Fruit fly (Drosophila melanogaster) whole organism, larva: ENCODE data around the gene CG9953.

Experiments used
- noc ChIP-seq: fragments of 200-800 bp; sonication (Bioruptor generic); optimal IDR thresholded peaks from 3 replicates; lab custom pipeline; 2019; ENCODE audit warnings: missing biosample characterization, mild to moderate bottlenecking, missing genetic modification characterization, moderate library complexity

CG9953 gene

DNA sequence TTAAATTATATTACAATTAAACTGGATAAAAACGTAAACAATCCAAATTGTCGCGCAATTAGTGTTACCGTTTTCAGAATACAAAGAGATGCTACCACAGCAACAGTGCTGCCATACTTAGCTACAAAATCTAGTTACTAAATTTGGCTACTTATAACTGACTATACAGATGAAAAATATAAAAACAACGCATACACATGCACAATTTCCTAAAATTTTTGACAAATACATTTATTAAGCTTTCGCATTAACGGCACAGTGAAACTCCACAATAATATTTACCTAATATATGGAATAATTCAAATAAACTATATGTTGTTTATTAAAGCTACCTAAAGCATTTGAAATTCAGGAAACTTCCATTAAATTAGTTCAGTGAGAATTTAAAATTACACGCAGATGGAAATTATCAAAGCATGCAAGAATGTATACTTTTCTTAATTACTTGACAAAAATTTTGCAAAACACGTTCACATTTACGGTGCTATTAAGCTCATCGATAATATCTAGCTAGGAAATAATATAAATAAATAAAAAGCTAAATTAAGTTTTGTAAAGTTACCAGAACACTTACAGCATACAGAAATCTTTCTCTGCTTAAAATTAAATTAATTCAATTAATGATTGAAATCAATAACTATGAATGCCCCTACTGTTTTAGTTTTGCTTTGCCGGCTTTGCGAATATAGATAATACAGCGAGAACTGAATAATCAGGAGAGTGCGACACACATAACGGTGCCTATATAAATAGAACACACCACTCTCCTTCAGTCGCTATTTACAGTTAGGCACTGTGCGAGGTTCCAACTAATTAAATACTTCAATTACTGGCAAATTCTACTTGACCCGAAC, at the start of gene CG9953, which contains the start of gene Mis12:
Gene CG9953, plus strand, starts transcription at position 698 of the 854 bp plus-strand sequence.
Gene Mis12, minus strand, starts transcription at position 88 of the 854 bp plus-strand sequence.
- peak; percentile 60 for TF ChIP-seq noc (tag; lab: Kevin White, UChicago)

DNA sequence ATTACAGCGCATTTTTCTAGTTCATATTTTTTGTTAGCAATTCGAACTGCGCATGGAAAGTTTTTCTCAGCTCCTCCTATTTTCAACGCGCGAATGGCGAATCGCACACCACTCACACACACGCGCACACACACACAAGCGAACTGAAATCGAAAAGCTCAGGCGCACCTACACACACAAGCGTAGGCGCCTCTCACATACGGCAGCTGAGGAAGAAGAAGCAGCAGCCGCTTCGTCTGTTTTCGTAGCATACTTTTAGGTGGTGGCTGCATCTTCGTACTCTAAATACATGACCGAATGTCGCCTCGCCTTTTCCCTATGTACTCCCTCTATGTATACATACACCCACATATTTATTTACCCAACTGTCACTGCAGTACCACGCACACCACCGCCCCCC, 43.6 kb upstream of the CG9953 start:
- no peak for TF ChIP-seq noc (tag; lab: Kevin White, UChicago)

DNA sequence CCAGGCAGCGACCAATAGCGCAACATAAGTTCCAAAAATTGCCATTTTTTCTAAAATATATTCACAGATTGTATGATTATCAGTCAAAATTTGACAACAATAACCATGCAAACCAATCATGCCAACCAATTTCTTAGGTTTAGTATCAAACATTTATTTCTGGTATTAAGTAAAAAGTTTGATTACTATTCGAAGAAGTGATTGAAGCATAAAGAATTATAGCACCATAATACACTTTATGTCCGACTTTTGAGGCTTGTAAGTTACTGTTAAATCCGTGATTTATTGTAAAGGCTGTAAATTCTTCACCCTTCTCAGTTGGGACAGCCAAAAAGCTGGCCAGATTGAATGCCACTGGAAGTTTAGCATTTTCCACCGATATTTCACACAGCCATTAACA, 37.6 kb upstream of the CG9953 start, which contains the start of gene CG45413:
Gene CG45413, minus strand, starts transcription at position 101 of the 400 bp plus-strand sequence.
- no peak for TF ChIP-seq noc (tag; lab: Kevin White, UChicago)

DNA sequence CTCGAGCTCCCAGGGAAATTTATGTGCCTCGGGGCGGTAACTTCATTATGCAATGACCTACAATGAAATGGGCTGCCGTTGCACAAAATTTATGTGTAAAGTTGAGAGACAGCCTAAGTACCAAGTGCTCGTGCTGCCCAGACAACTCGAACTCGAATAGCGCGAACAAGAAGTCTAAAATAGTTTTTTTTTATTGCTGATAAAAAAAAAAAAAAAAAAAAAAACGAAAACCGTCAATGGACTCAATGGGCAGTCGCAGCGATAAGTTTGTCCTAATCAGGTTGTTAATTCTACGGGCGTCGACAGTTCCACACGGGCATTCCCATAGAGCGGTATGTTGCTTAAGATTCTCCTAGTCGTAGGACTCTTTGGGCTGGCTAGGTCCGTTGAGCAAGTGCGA, 36.8 kb upstream of the CG9953 start, which contains the start of gene CG14820:
Gene CG14820, plus strand, starts transcription at position 301 of the 400 bp plus-strand sequence.
- TF ChIP-seq noc (tag; lab: Kevin White, UChicago): no peak

DNA sequence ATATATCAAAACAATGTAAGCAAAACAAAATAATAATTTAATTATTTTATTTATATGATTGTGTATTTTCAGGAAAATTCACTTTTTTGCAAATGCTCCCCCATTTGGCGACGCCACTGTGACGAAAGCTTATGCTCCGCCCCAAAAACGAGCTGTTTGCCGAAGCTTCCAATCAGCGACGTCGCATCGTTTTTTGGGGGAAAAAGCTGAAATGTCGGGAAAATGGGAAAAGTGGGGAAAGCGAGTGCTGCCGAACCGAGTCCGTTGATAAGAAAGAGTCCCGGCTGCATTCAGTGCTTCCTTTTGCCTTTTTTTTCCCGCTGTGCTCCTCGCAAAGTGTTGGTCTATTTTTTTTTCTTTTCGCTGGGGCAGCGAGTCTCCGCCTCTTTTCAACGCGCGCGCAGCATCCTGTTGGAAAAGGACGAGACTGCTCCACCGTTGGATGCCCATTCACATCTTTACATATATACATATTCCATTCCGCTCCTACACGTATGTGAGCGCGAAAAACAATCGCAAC, 34.6 kb upstream of the CG9953 start:
- TF ChIP-seq noc (tag; lab: Kevin White, UChicago): no peak

DNA sequence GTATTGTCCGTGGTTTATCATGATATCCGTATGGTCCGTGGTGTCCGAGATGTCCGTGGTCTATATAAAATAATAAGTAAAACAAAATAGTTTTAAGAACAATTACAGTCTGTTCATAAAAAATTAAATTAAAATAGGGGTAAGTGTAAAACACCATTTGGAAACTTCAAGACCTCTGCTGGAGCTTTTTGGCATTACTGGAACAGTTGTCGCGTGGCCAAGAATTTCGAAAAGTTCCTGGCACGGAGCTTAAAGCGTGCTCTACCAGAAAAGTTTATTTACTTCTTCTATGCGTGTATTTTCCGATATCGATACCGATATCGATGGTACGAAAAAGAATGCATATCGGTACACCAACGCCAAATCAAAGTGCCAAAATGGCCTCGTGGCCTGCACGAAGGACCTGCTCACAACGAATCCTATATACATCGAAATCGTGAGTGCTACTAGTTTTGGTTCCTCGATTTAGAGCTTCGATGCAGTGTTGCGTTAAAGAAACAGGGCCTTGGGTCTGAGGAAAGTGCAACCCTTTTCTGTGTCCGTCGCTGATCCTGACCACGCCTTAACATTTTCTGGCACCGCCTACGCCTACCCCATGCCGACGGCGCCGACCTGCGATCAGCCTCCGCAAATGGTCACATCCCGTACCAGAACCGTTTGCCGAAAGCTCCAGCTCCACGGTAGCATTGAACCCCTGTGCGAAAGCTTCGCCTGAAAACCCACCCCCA, 27.2 kb upstream of the CG9953 start:
- TF ChIP-seq noc (tag; lab: Kevin White, UChicago): no peak

DNA sequence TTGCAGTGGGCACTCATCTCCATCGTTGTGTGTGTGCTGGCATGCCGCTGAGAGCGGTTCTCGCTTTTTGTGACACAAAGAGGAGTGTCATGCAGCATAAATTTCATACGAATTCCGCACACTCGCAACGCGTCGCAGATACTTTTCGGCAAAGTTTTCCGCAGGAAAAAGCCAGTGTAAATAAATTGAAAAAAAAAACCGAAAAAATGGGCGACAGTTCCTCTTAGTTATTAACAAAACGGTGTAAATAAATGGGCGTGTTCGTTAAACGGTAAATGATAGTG, 26.7 kb upstream of the CG9953 start, which contains the start of gene tow:
Gene tow, plus strand, starts transcription at position 26 of the 284 bp plus-strand sequence.
- no peak for TF ChIP-seq noc (tag; lab: Kevin White, UChicago)

DNA sequence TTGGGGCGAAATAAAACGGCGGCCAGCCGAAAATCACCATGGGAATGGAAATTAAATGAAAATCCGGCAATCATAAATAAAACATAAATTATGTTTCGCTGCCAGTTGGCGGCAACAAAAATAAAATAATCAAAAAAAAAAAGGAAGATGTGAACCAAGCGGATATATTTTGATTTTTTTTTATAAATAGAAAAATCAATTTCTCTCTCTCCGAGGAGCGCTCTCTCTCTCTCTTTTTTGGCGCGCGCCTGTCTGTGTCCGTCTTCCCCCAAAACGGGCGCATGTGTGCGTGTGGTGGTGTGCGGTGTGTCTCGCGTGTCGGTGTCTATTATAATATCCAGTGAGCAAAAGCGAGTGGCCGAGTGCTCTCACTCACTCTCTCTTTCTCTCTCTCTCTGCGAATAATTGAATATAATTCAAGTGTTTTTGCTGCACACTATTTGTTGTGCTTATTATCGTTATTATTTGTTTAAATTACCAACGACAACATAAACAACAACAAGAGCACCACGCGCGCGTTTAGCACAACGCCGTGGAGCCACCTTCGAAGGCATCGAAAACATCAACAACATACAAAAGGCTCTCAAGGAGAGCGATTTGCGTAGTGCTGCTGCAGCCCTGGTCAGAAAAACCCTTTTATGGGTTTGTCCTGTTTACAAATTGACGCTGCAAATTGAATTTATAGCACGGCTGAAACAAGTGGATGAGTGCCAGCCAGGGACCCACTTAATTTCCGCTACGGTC, 26.1 kb upstream of the CG9953 start:
- no peak for TF ChIP-seq noc (tag; lab: Kevin White, UChicago)

DNA sequence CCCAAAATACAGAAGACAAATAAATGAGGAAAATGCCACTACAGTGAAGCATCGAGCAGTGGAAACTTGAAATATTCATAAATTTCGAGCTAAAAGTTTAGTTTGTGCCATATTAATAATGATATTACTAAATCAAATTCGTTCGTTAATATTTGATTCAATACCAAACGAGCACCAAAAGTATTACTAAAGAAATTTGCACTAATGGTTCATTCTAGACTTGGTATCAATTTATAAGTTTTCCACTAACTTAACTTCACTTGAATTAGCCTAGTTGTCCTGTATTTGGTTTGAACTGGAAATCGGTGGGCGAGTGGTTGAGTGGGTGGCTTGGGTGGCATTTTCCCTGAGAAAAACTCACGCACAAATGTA, 25.5 kb upstream of the CG9953 start:
- TF ChIP-seq noc (tag; lab: Kevin White, UChicago): no peak

DNA sequence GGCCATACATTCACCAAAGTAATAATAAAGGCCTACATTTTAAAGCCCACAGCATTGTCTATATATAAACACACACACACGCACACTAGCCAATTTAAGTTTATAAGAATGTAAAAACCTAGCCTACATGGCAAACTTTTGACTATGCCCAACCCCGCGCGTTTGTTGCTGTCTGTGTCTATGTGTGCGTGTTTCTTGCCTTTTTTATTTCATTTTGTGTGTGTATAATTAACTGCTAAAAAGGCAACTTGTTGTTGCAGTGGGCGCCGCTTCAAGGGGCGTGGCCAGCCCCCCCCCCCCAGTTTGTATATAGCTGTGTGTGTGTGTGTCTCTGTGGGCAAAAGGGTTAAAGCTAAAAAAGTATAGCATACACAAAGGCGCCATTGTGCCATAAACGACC, 24.1 kb upstream of the CG9953 start:
- TF ChIP-seq noc (tag; lab: Kevin White, UChicago): no peak

DNA sequence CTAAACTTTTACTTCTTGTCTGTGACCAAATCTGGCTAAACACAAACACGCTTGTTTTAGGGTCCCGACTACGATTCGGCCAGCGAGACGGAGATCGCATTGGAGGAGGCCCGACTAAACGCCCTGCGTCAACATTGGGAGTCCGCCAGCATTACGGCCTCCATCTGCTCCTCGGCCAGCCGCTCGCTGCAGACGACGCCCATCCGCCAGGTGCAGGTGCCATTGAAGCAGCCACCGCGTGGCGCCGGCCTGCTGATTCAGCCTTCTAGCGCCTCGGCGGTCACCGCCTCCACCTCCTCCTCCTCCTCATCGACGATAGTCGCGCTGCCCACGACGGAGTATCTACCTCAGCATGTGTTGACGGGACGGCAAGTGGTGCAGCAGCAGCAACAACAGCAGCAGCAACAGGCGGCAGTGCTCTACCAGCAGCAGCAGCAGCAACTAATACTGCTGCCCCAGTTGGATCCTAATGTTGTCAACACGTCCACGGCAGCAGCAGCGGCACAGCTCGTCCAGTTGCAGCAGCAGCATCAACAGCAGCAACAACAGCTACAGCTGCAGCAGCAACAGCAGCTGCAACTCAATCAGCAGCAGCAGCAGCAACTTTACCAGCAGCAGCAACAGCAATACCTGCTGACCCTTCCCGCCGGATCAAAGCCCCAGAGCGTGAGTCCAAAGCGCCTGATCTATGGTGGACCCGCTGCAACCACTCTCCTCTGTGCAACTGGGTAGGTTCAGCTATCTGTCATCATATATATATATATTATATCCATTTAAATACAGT, 22.1 kb upstream of the CG9953 start:
- no peak for TF ChIP-seq noc (tag; lab: Kevin White, UChicago)

DNA sequence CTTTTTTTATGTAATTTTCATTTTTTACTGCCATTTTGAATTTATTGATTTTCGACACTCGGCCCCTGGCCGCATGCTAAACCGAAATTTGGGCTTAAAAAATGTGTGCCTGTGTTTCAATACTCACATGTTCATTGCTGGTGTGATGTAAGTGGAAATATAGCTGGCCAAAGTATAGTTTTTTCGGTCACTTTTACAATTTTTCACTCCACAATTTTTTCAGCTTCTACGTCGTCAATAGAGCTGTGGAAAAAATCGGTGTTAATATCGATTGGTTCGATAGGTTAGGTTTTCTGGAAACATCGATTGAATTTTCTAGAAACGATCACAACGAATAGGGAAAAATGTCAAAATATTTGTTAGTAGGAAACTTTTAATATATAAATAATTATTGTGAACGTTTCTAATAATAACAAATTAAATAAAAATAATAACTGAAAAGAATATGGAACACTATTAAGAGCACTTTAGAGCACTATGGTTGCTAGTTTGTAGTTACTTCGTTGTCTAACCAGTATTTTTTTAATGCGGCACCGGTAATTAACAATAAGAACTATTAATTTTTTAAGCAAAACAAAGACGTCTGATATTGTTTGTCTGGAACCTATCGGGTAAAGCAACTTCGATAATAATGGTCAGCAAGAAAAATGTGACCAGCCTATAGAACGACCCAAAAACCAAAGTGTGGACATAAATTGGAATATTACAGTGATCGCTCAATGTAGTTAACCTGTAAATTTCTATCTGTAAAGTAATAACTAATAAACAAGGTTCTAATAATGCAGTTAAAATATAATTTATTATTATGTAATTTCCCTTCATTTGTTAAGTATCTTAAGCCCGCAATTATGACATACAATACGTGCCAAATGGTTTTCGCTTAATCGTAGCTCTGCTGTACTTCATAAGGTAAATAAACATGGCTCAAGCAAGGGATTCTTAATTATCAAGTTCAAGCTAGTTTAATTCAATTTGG, 13.9 kb upstream of the CG9953 start, which contains the start of the genes CG10077 and CG9948:
Gene CG10077, minus strand, starts transcription at position 651 of the 976 bp plus-strand sequence.
Gene CG9948, plus strand, starts transcription at position 738 of the 976 bp plus-strand sequence.
- TF ChIP-seq noc (tag; lab: Kevin White, UChicago): peak; percentile 89

DNA sequence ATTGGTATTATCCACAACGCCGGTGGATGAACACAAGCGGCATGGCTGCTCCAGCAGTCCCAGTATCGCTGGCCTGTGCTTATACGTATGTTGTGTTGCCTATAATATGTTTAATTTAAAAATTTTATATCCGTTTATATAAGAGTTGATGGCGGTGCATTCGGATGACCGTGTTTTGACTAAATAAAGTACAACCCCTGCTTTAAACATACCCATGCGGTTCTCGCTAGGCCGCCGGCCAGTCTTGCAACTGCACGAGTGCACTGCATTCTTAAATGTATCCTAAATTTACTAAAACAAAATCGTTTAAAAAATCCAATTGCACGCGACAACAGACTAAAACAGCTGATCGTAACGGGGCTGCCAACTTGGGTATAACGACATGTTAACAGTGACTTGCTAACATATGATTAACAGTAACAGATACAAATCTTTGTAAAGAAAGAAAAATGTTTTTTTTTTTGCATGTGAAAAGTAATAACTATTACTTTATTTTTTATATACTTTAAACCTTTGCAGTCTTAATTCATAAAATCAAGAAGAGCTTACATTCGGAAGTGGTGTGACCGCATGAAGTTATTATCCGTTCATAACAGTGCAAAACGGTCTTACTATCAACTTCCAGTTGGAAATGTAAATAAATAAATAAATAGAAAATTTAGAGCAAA, 11.6 kb upstream of the CG9953 start, which contains the start of the genes Uqcc1 and Surf1:
Gene Uqcc1, minus strand, starts transcription at position 356 of the 668 bp plus-strand sequence.
Gene Surf1, plus strand, starts transcription at position 594 of the 668 bp plus-strand sequence.
- TF ChIP-seq noc (tag; lab: Kevin White, UChicago): no peak
